Worm (Caenorhabditis elegans): ENCODE results near the gene lips-10.
"Not testable (repeated sequence)": the region's sequence is repeated elsewhere in the genome, so short reads cannot be mapped to it uniquely, and the experiment has no call there.

The lips-10 gene

DNA sequence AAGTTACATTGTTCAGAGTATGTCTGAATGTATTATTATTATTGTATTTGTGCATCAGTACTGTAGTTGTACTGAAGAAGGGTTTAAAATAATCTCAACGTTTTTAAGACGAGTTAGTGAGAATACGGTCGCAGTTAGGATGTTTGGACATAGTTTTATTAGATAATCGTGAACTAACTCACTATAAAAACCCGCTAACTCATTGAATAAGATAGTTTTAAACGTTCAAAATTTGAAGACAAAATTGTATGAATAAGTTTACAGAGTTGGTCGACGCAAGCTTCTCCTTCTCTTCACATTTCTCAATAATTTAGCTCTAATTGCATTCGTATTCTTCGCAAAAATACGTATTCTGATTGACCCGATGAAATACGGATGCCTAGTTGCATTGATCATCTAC is 20.0 kb upstream of the lips-10 start:
- TF ChIP-seq mab-5 (tag; optimal IDR thresholded peaks at IDR 0.05) (no peak), lsy-2 (tag; optimal IDR thresholded peaks at IDR 0.05) (peak; percentile 76)

DNA sequence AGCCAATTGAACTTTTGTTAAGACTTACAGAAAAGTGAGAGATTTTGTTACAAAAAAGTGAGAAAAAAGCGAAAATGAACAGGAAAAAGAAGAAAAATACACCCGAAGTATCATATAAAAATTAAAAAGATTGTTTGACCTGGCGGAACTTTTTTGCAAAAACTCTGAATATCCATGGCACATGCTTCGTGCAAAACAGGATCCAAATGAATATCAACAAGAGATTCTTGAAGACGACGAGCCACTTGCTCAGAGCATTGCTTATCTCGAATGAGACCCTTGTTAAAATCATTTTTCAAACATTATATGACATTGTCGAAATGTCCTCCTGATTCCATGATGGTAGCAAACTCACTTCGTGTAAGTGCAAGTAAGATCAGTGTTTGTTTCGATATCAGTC is 19.2 kb upstream of the lips-10 start, which contains the start of gene F14E5.8:
TSS of gene F14E5.8 (plus strand) at position 301 of the 400 bp plus-strand sequence.
- TF ChIP-seq nhr-12, mep-1, unc-39 (tag; optimal IDR thresholded peaks at IDR 0.05): not testable (repeated sequence)

DNA sequence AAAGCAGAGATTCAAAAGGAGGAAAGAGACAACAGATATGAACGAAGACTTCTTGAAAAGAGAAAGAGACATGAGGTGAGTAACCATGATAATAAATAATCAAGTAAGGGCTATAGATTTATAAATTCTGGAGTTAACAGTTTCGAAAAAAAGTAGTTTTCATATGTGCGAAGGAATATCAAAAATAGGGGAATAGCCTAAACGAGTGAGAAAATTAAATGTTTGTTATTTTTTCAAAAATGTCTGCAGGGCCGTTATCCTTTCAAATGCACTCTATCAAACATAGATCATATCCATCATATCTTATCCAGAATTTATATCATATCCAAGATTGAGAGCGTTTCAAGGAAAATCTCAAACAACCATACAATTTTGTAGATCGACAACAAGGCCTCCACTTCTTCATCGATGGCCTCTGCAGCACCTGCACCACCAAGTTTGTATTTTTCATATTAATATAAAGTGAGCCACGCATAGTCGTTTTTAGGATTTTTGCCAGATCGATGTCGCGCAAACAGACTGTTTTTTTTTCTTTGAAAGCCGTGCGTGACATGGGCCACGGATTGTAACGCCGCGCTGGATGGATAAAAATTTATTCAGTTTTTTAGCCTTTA is 18.1 kb upstream of the lips-10 start:
- TF ChIP-seq hlh-1 (tag; optimal IDR thresholded peaks at IDR 0.05) (no peak), lin-13 (tag; optimal IDR thresholded peaks at IDR 0.05) (no peak), ztf-11 (tag; optimal IDR thresholded peaks at IDR 0.05) (no peak), lin-32 (GFP tag; optimal IDR thresholded peaks at IDR 0.05) (no peak), unc-62 (GFP tag; optimal IDR thresholded peaks at IDR 0.05) (no peak), lsy-2 (tag; optimal IDR thresholded peaks at IDR 0.05) (peak; percentile 76)

DNA sequence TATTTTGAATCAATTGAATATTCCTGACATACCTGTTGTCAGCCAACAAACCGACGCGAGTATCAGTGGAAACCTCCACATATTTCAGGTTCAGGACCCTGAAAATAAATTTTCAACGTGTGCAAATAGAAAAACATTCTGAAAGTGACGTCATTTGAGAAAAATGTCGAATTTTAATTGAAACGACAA is 10.3 kb upstream of the lips-10 start, which contains the start of gene F14E5.2:
TSS of gene F14E5.2 (minus strand) at position 101 of the 189 bp plus-strand sequence.
- TF ChIP-seq ceh-39 (tag; optimal IDR thresholded peaks at IDR 0.05), result no peak
- no peak for TF ChIP-seq pha-4 (tag; optimal IDR thresholded peaks at IDR 0.05)
- no peak for TF ChIP-seq unc-39 (tag; optimal IDR thresholded peaks at IDR 0.05)
- no peak for TF ChIP-seq tbx-8 (GFP tag; optimal IDR thresholded peaks at IDR 0.05)
- no peak for TF ChIP-seq zip-8 (tag; optimal IDR thresholded peaks at IDR 0.05)
- TF ChIP-seq unc-62 (GFP tag; optimal IDR thresholded peaks at IDR 0.05), result no peak
- no peak for TF ChIP-seq nhr-76 (tag; optimal IDR thresholded peaks at IDR 0.05)
- no peak for TF ChIP-seq elt-1 (tag; optimal IDR thresholded peaks at IDR 0.05; ENCODE audit: borderline replicate concordance, insufficient read depth)
- TF ChIP-seq elt-3 (tag; optimal IDR thresholded peaks at IDR 0.05), result no peak
- no peak for TF ChIP-seq ztf-11 (tag; optimal IDR thresholded peaks at IDR 0.05)
- no peak for TF ChIP-seq ces-1 (GFP tag; optimal IDR thresholded peaks at IDR 0.05)
- TF ChIP-seq lsy-2 (tag; optimal IDR thresholded peaks at IDR 0.05), result no peak
- TF ChIP-seq bed-3 (GFP tag; optimal IDR thresholded peaks at IDR 0.05), result no peak
- TF ChIP-seq blmp-1 (tag; optimal IDR thresholded peaks at IDR 0.05), result no peak
- no peak for TF ChIP-seq lin-32 (GFP tag; optimal IDR thresholded peaks at IDR 0.05)
- TF ChIP-seq ceh-43 (GFP tag; optimal IDR thresholded peaks at IDR 0.05), result no peak
- no peak for TF ChIP-seq nhr-12 (tag; optimal IDR thresholded peaks at IDR 0.05)
- TF ChIP-seq lin-13 (tag; optimal IDR thresholded peaks at IDR 0.05), result no peak
- TF ChIP-seq nhr-2 (tag; optimal IDR thresholded peaks at IDR 0.05), result no peak
- TF ChIP-seq drap-1 (GFP tag; optimal IDR thresholded peaks at IDR 0.05), result no peak

DNA sequence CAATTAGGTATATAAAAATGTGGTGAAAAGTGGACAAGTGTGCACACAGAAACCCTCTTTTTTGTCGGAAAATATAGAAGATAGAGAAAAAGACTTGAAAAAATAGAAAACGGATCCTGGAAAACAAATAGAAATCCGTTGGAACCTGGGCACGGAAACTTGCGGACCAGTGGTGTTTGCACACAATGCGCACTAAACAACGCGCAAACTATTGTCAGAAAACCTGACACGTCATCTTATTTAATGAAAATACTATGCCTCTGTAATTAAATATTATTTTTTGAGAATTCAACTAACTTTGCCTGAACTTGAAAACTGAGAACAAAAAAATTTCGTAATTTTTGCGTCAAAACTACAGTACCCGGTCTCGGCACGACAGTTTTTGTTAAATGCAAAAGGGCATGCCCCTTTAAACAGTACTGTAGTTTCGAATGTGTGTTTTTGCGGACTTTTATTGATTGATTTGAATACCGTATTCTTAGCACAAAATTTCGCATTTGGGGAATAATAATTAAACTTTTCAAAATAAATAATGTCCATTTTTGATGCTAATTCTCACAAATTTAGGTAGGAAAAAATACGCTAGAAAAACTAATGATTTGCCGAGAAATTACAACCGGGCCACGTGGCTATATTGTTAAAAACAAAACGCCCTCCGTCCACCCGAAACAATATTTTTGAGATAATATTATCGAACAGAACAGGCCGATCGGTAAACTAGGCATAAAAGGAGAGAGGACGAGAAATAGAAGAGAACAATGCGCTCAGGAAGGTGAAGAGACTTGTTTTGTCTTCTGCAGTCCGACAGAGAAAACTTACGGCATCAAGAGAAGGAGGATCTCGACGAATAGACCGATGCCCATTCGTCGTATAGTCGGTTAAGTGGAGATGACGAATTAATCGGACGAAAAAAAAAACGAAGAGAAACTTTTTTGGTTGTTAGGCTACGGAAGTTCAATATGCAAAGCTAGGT is 9.7 kb upstream of the lips-10 start:
- TF ChIP-seq mep-1 (tag; optimal IDR thresholded peaks at IDR 0.05) (no peak), pha-4 (tag; optimal IDR thresholded peaks at IDR 0.05) (no peak), lsy-2 (tag; optimal IDR thresholded peaks at IDR 0.05) (peak; percentile 43), ceh-83 (GFP tag; optimal IDR thresholded peaks at IDR 0.05) (no peak), snpc-4 (tag; optimal IDR thresholded peaks at IDR 0.05) (no peak), zip-8 (tag; optimal IDR thresholded peaks at IDR 0.05) (peak; percentile 16), M03D4.4 (tag; optimal IDR thresholded peaks at IDR 0.05) (no peak), unc-120 (tag; optimal IDR thresholded peaks at IDR 0.05; ENCODE audit: poor library complexity, severe bottlenecking) (no peak), sptf-1 (tag; optimal IDR thresholded peaks at IDR 0.05) (no peak)

DNA sequence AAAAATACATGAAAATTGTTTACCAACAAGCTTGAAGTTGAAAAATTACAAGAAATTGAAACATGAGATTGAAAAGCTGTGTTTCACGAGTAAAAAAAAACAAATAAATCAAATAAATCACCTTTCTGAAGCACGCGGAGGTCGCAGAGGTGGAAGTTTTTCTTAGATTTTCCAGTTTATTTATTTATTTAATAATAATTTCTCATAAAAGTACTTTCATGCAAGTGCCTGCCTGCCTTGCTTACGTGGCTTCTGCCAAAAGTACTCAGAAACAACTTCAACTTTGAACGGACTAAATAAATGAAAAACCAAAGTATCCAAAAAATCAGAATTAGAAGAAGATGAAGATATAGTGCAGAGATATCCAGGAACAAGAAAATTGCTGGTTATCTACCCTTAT is 7.0 kb upstream of the lips-10 start, which contains the start of gene acp-2:
TSS of gene acp-2 (minus strand) at position 101 of the 400 bp plus-strand sequence.
- TF ChIP-seq nhr-76 (tag; optimal IDR thresholded peaks at IDR 0.05), result no peak
- no peak for TF ChIP-seq hlh-1 (tag; optimal IDR thresholded peaks at IDR 0.05)
- no peak for TF ChIP-seq ces-1 (GFP tag; optimal IDR thresholded peaks at IDR 0.05)
- TF ChIP-seq mls-2 (tag; optimal IDR thresholded peaks at IDR 0.05), result no peak
- no peak for TF ChIP-seq snpc-4 (tag; optimal IDR thresholded peaks at IDR 0.05)
- no peak for TF ChIP-seq lin-13 (tag; optimal IDR thresholded peaks at IDR 0.05)
- TF ChIP-seq nhr-28 (tag; optimal IDR thresholded peaks at IDR 0.05), result no peak
- no peak for TF ChIP-seq unc-39 (tag; optimal IDR thresholded peaks at IDR 0.05)
- TF ChIP-seq blmp-1 (tag; optimal IDR thresholded peaks at IDR 0.05), result no peak
- no peak for TF ChIP-seq elt-3 (tag; optimal IDR thresholded peaks at IDR 0.05)
- TF ChIP-seq lsy-2 (tag; optimal IDR thresholded peaks at IDR 0.05), result no peak
- no peak for TF ChIP-seq pha-4 (tag; optimal IDR thresholded peaks at IDR 0.05)
- no peak for TF ChIP-seq mep-1 (tag; optimal IDR thresholded peaks at IDR 0.05)
- TF ChIP-seq nhr-2 (tag; optimal IDR thresholded peaks at IDR 0.05), result no peak
- TF ChIP-seq unc-120 (tag; optimal IDR thresholded peaks at IDR 0.05; ENCODE audit: poor library complexity, severe bottlenecking), result no peak
- TF ChIP-seq elt-1 (tag; optimal IDR thresholded peaks at IDR 0.05; ENCODE audit: borderline replicate concordance, insufficient read depth), result no peak
- TF ChIP-seq drap-1 (GFP tag; optimal IDR thresholded peaks at IDR 0.05), result no peak
- TF ChIP-seq unc-62 (GFP tag; optimal IDR thresholded peaks at IDR 0.05), result no peak
- TF ChIP-seq lin-32 (GFP tag; optimal IDR thresholded peaks at IDR 0.05), result no peak
- TF ChIP-seq mab-5 (tag; optimal IDR thresholded peaks at IDR 0.05), result no peak
